Fruit fly (Drosophila melanogaster) whole organism, embryonic: ENCODE results near the gene nolo.
A peak's percentile ranks its signal among the peaks of the same experiment; 100 is the strongest.

Experiments
- Antp ChIP-seq: fragments of 200-800 bp; sonication (Bioruptor generic); optimal IDR thresholded peaks from 3 replicates; lab custom pipeline; 2016; ENCODE audit warnings: missing biosample characterization, missing genetic modification characterization
- BEAF-32 ChIP-seq: fragments of 200-800 bp; sonication (Bioruptor generic); optimal IDR thresholded peaks from 3 replicates; lab custom pipeline; 2017; ENCODE audit warnings: missing biosample characterization, missing genetic modification characterization, mild to moderate bottlenecking, moderate library complexity, missing genetic modification reagents
- CG12155 ChIP-seq: fragments of 200-800 bp; sonication (Bioruptor generic); optimal IDR thresholded peaks from 3 replicates; lab custom pipeline; 2016; ENCODE audit warnings: missing biosample characterization, missing genetic modification characterization
- CG12659 ChIP-seq: fragments of 200-800 bp; sonication (Bioruptor generic); optimal IDR thresholded peaks from 3 replicates; lab custom pipeline; 2017; ENCODE audit warnings: mild to moderate bottlenecking, missing biosample characterization, missing genetic modification reagents, missing genetic modification characterization
- CG14710 ChIP-seq: fragments of 200-800 bp; sonication (Bioruptor generic); optimal IDR thresholded peaks from 3 replicates; lab custom pipeline; 2019; ENCODE audit warnings: missing biosample characterization, mild to moderate bottlenecking, missing genetic modification characterization, moderate library complexity
- CG17361 ChIP-seq: fragments of 200-800 bp; sonication (Bioruptor generic); IDR thresholded peaks from 3 replicates; pipeline ENCODE4 v1.3.6; 2022; ENCODE audit warnings: missing biosample characterization, missing genetic modification characterization
- CG17829 ChIP-seq: fragments of 200-800 bp; optimal IDR thresholded peaks from 2 replicates; lab custom pipeline; 2019; ENCODE audit warnings: missing biosample characterization, mild to moderate bottlenecking, missing genetic modification characterization, moderate library complexity
- CG1792 ChIP-seq: fragments of 200-800 bp; sonication (Bioruptor generic); optimal IDR thresholded peaks from 2 replicates; lab custom pipeline; 2016; ENCODE audit warnings: missing biosample characterization, missing genetic modification characterization
- CG30020 ChIP-seq: fragments of 200-800 bp; optimal IDR thresholded peaks from 2 replicates; lab custom pipeline; 2019; ENCODE audit warnings: missing biosample characterization, mild to moderate bottlenecking, missing genetic modification characterization, moderate library complexity
- CG33213 ChIP-seq: fragments of 200-800 bp; sonication (Bioruptor generic); optimal IDR thresholded peaks from 3 replicates; lab custom pipeline; 2016; ENCODE audit warnings: missing biosample characterization, missing genetic modification characterization
- CG34224 ChIP-seq: fragments of 200-800 bp; sonication (Bioruptor generic); IDR thresholded peaks from 3 replicates; pipeline ENCODE4 v1.3.6; 2022; ENCODE audit warnings: missing biosample characterization, missing genetic modification characterization; ENCODE audit not compliant: partially characterized antibody
- CG42726 ChIP-seq: fragments of 200-800 bp; sonication (Bioruptor generic); IDR thresholded peaks from 2 replicates; pipeline ENCODE4 v1.3.6; 2022; ENCODE audit warnings: missing biosample characterization, missing genetic modification characterization; ENCODE audit not compliant: partially characterized antibody
- CG7745 ChIP-seq: fragments of 200-800 bp; sonication (Bioruptor generic); optimal IDR thresholded peaks from 2 replicates; lab custom pipeline; 2018; ENCODE audit warnings: missing biosample characterization, mild to moderate bottlenecking, missing genetic modification characterization, moderate library complexity
- Dek ChIP-seq: fragments of 200-800 bp; sonication (Bioruptor generic); optimal IDR thresholded peaks from 3 replicates; lab custom pipeline; 2019; ENCODE audit warnings: missing biosample characterization, mild to moderate bottlenecking, missing genetic modification characterization, moderate library complexity
- Doc2 ChIP-seq: fragments of 200-800 bp; sonication (Bioruptor generic); IDR thresholded peaks from 2 replicates; pipeline ENCODE4 v1.3.6; 2022; ENCODE audit warnings: missing biosample characterization, missing genetic modification characterization
- Dref ChIP-seq: fragments of 200-800 bp; sonication (Bioruptor generic); IDR thresholded peaks from 2 replicates; pipeline ENCODE4 v1.3.6; 2022; ENCODE audit warnings: missing biosample characterization, missing genetic modification characterization
- E2f2 ChIP-seq: fragments of 200-800 bp; sonication (Bioruptor generic); IDR thresholded peaks from 2 replicates; pipeline ENCODE4 v1.3.6; 2022; ENCODE audit warnings: missing biosample characterization, missing genetic modification characterization
- Elba2 ChIP-seq: fragments of 200-800 bp; sonication (Bioruptor generic); optimal IDR thresholded peaks from 3 replicates; lab custom pipeline; 2016; ENCODE audit warnings: missing biosample characterization, missing genetic modification characterization
- Ets97D ChIP-seq: fragments of 200-800 bp; sonication (Bioruptor generic); optimal IDR thresholded peaks from 3 replicates; lab custom pipeline; 2016; ENCODE audit warnings: missing biosample characterization, missing genetic modification characterization
- Fer1 ChIP-seq: fragments of 200-800 bp; sonication (Bioruptor generic); optimal IDR thresholded peaks from 2 replicates; lab custom pipeline; 2017; ENCODE audit warnings: missing biosample characterization, mild to moderate bottlenecking, missing genetic modification characterization
- HmgD ChIP-seq: fragments of 200-800 bp; sonication (Bioruptor generic); optimal IDR thresholded peaks from 3 replicates; lab custom pipeline; 2016; ENCODE audit warnings: missing biosample characterization, missing genetic modification characterization
- HmgZ ChIP-seq: fragments of 200-800 bp; sonication (Bioruptor generic); optimal IDR thresholded peaks from 2 replicates; lab custom pipeline; 2018; ENCODE audit warnings: missing biosample characterization, mild to moderate bottlenecking, missing genetic modification characterization
- Lim3 ChIP-seq: fragments of 200-800 bp; sonication (Bioruptor generic); IDR thresholded peaks from 2 replicates; pipeline ENCODE4 v1.3.6; 2022; ENCODE audit warnings: missing biosample characterization, missing genetic modification characterization
- MESR4 ChIP-seq: fragments of 200-800 bp; sonication (Bioruptor generic); optimal IDR thresholded peaks from 2 replicates; lab custom pipeline; 2018; ENCODE audit warnings: missing biosample characterization, mild to moderate bottlenecking, missing genetic modification characterization, moderate library complexity
- Scr ChIP-seq: fragments of 200-800 bp; sonication (Bioruptor generic); IDR thresholded peaks from 2 replicates; pipeline ENCODE4 v1.3.6; 2022; ENCODE audit warnings: missing biosample characterization, missing genetic modification characterization; ENCODE audit not compliant: partially characterized antibody
- Stat92E ChIP-seq, 3 experiments: fragments of >200 bp in 2 of 3; fragments of 200-800 bp in 1 of 3; sonication (Bioruptor generic) in 1 of 3; optimal IDR thresholded peaks; 2 replicates each; lab custom pipeline; 2017 to 2019; ENCODE audit warnings: missing biosample characterization in 3 of 3, missing genetic modification characterization in 3 of 3, mild to moderate bottlenecking in 1 of 3, moderate library complexity in 1 of 3
- Xrp1 ChIP-seq: fragments of 200-800 bp; sonication (Bioruptor generic); IDR thresholded peaks from 2 replicates; pipeline ENCODE4 v1.3.6; 2022; ENCODE audit warnings: missing biosample characterization, missing genetic modification characterization
- amos ChIP-seq: fragments of 200-800 bp; sonication (Bioruptor generic); IDR thresholded peaks from 2 replicates; pipeline ENCODE4 v1.3.6; 2022; ENCODE audit warnings: missing biosample characterization, missing genetic modification characterization; ENCODE audit not compliant: partially characterized antibody
- bab2 ChIP-seq: fragments of 200-800 bp; sonication (Bioruptor generic); optimal IDR thresholded peaks from 2 replicates; lab custom pipeline; 2016; ENCODE audit warnings: missing biosample characterization, missing genetic modification characterization
- bbx ChIP-seq: fragments of 200-800 bp; sonication (Bioruptor generic); IDR thresholded peaks from 2 replicates; pipeline ENCODE4 v1.3.6; 2022; ENCODE audit warnings: missing biosample characterization, missing genetic modification characterization; ENCODE audit not compliant: partially characterized antibody
- chif ChIP-seq, 2 experiments: fragments of 200-800 bp; sonication (Bioruptor generic); optimal IDR thresholded peaks; 3 replicates each; lab custom pipeline; 2016; ENCODE audit warnings: missing biosample characterization in 2 of 2, missing genetic modification characterization in 2 of 2
- ewg ChIP-seq: fragments of 200-800 bp; sonication (Bioruptor generic); optimal IDR thresholded peaks from 3 replicates; lab custom pipeline; 2017; ENCODE audit warnings: mild to moderate bottlenecking, missing biosample characterization, missing genetic modification reagents, missing genetic modification characterization
- exex ChIP-seq: fragments of 200-800 bp; sonication (Bioruptor generic); optimal IDR thresholded peaks from 4 replicates; lab custom pipeline; 2018; ENCODE audit warnings: missing biosample characterization, mild to moderate bottlenecking, missing genetic modification characterization, moderate library complexity
- eyg ChIP-seq: fragments of 200-800 bp; sonication (Bioruptor generic); optimal IDR thresholded peaks from 3 replicates; lab custom pipeline; 2016; ENCODE audit warnings: missing biosample characterization, missing genetic modification characterization
- ftz-f1 ChIP-seq: fragments of 200-800 bp; sonication (Bioruptor generic); optimal IDR thresholded peaks from 2 replicates; lab custom pipeline; 2016; ENCODE audit warnings: missing biosample characterization, missing genetic modification characterization
- gro ChIP-seq: fragments of 200-800 bp; sonication (Bioruptor generic); optimal IDR thresholded peaks from 2 replicates; lab custom pipeline; 2016; ENCODE audit warnings: missing biosample characterization, missing genetic modification characterization
- hkb ChIP-seq, 2 experiments: fragments of 200-800 bp in 1 of 2; fragments of >200 bp in 1 of 2; sonication (Bioruptor generic) in 1 of 2; IDR thresholded peaks in 1 of 2; optimal IDR thresholded peaks in 1 of 2; 2 replicates each; pipeline versions ENCODE4 v1.3.6 to Lab custom; 2017 to 2022; ENCODE audit warnings: missing biosample characterization in 1 of 2, missing genetic modification characterization in 1 of 2
- ind ChIP-seq: fragments of 200-800 bp; sonication (Bioruptor generic); optimal IDR thresholded peaks from 3 replicates; lab custom pipeline; 2016; ENCODE audit warnings: missing biosample characterization, missing genetic modification characterization
- pan ChIP-seq, 4 experiments: fragments of >200 bp in 3 of 4; fragments of 200-800 bp in 1 of 4; sonication (Bioruptor generic) in 1 of 4; optimal IDR thresholded peaks in 3 of 4; IDR thresholded peaks in 1 of 4; 2 replicates each; pipeline versions ENCODE4 v1.3.6 to Lab custom; 2017 to 2022; ENCODE audit warnings: missing biosample characterization in 2 of 4, missing genetic modification characterization in 2 of 4, mixed read lengths in 1 of 4
- pum ChIP-seq: fragments of 200-800 bp; sonication (Bioruptor generic); optimal IDR thresholded peaks from 2 replicates; lab custom pipeline; 2016; ENCODE audit warnings: missing biosample characterization, missing genetic modification characterization
- pzg ChIP-seq: fragments of 200-800 bp; sonication (Bioruptor generic); optimal IDR thresholded peaks from 3 replicates; lab custom pipeline; 2018; ENCODE audit warnings: missing biosample characterization, mild to moderate bottlenecking, missing genetic modification characterization, moderate library complexity
- rib ChIP-seq: fragments of 200-800 bp; sonication (Bioruptor generic); IDR thresholded peaks from 2 replicates; pipeline ENCODE4 v1.3.6; 2022; ENCODE audit warnings: missing biosample characterization, missing genetic modification characterization
- row ChIP-seq: fragments of 200-800 bp; sonication (Bioruptor generic); IDR thresholded peaks from 3 replicates; pipeline ENCODE4 v1.3.6; 2022; ENCODE audit warnings: missing biosample characterization, missing genetic modification characterization
- slp2 ChIP-seq: fragments of 200-800 bp; sonication (Bioruptor generic); optimal IDR thresholded peaks from 2 replicates; lab custom pipeline; 2016; ENCODE audit warnings: missing biosample characterization, missing genetic modification characterization
- sr ChIP-seq: fragments of 200-800 bp; sonication (Bioruptor generic); IDR thresholded peaks from 3 replicates; pipeline ENCODE4 v1.3.6; 2022; ENCODE audit warnings: missing biosample characterization, missing genetic modification characterization
- ssp ChIP-seq: fragments of 200-800 bp; sonication (Bioruptor generic); IDR thresholded peaks from 2 replicates; pipeline ENCODE4 v1.3.6; 2022; ENCODE audit warnings: missing biosample characterization, missing genetic modification characterization
- tx ChIP-seq: fragments of 200-800 bp; sonication (Bioruptor generic); optimal IDR thresholded peaks from 2 replicates; lab custom pipeline; 2016; ENCODE audit warnings: missing biosample characterization, missing genetic modification characterization
- zen2 ChIP-seq: fragments of 200-800 bp; sonication (Bioruptor generic); IDR thresholded peaks from 3 replicates; pipeline ENCODE4 v1.3.6; 2022; ENCODE audit warnings: missing biosample characterization, missing genetic modification characterization; ENCODE audit not compliant: partially characterized antibody

The nolo gene

dm6 chr2L:21658529-21659009, 25.3 kb upstream of the nolo start, which contains the start of gene Cul2:
TSS of gene Cul2 (plus strand) at chr2L:21658735.
- TF ChIP-seq CG42726 = peak; percentile 81; the same call in 1 of the 2 replicates
- TF ChIP-seq CG17361 = peak; percentile 48; the same call in 2 of the 3 replicates
- peak; percentile 72 for TF ChIP-seq CG12659 (GFP tag; lab: Kevin White, UChicago)
- TF ChIP-seq tx (GFP tag; lab: Kevin White, UChicago) = peak; percentile 19
- TF ChIP-seq ftz-f1 (GFP tag; lab: Kevin White, UChicago) = peak; percentile 82
- no peak for TF ChIP-seq sr (GFP tag; lab: Robert Waterston, UW)
- no peak for TF ChIP-seq CG7745 (tag; lab: Kevin White, UChicago)
- peak; percentile 72 for TF ChIP-seq bbx (GFP tag; lab: Robert Waterston, UW)
- peak; percentile 86 for TF ChIP-seq row (GFP tag; lab: Robert Waterston, UW)
- TF ChIP-seq chif (GFP tag; optimal IDR thresholded peaks at IDR 0.05; lab: Kevin White, UChicago) = peak in 1 of 2 experiments; percentile 55
- TF ChIP-seq Xrp1 (GFP tag; lab: Robert Waterston, UW) = peak; percentile 34; the same call in 1 of the 2 replicates
- TF ChIP-seq bab2 (GFP tag; lab: Kevin White, UChicago) = peak; percentile 38
- TF ChIP-seq zen2 = peak; percentile 67; the same call in 2 of the 3 replicates
- peak; percentile 76 for TF ChIP-seq CG34224 (GFP tag; lab: Robert Waterston, UW)
- peak; percentile 84 for TF ChIP-seq Scr (GFP tag; lab: Robert Waterston, UW)
- TF ChIP-seq CG30020 (tag; lab: Kevin White, UChicago) = peak; percentile 97
- TF ChIP-seq E2f2 = peak; percentile 43; the same call in 1 of the 2 replicates
- peak; percentile 77 for TF ChIP-seq CG33213 (GFP tag; lab: Kevin White, UChicago)
- peak; percentile 96 for TF ChIP-seq ssp
- no peak for TF ChIP-seq Lim3 (GFP tag; lab: Robert Waterston, UW)
- TF ChIP-seq CG17829 (tag; lab: Kevin White, UChicago) = peak; percentile 42
- TF ChIP-seq slp2 (GFP tag; lab: Kevin White, UChicago) = no peak
- TF ChIP-seq CG1792 (GFP tag; lab: Kevin White, UChicago) = peak; percentile 21
- no peak for TF ChIP-seq Fer1 (GFP tag; lab: Kevin White, UChicago)
- TF ChIP-seq Elba2 (GFP tag; lab: Kevin White, UChicago) = no peak
- TF ChIP-seq ind (GFP tag; lab: Kevin White, UChicago) = peak; percentile 58
- TF ChIP-seq Stat92E (GFP tag; optimal IDR thresholded peaks at IDR 0.05; lab: Kevin White, UChicago) = no peak
- peak; percentile 35 for TF ChIP-seq Ets97D (GFP tag; lab: Kevin White, UChicago)
- TF ChIP-seq pzg (GFP tag; lab: Kevin White, UChicago) = peak; percentile 57
- TF ChIP-seq Dek (tag; lab: Kevin White, UChicago) = no peak
- no peak for TF ChIP-seq Doc2
- peak; percentile 25 for TF ChIP-seq ewg (GFP tag; lab: Kevin White, UChicago)
- TF ChIP-seq MESR4 = peak; percentile 94
- no peak for TF ChIP-seq CG14710
- TF ChIP-seq rib (GFP tag; lab: Robert Waterston, UW) = peak; percentile 64
- TF ChIP-seq exex (tag; lab: Kevin White, UChicago) = no peak
- TF ChIP-seq BEAF-32 (GFP tag; lab: Kevin White, UChicago) = peak; percentile 88
- peak; percentile 79 for TF ChIP-seq Dref (GFP tag; lab: Robert Waterston, UW)
- TF ChIP-seq HmgD (GFP tag; lab: Kevin White, UChicago) = peak; percentile 42
- no peak for TF ChIP-seq Antp
- no peak for TF ChIP-seq hkb (optimal IDR thresholded peaks at IDR 0.05; lab: Kevin White, UChicago)
- TF ChIP-seq hkb (GFP tag; IDR thresholded peaks at IDR 0.05; lab: Robert Waterston, UW) = peak; percentile 34; the same call in 1 of the 2 replicates
- peak; percentile 30 for TF ChIP-seq eyg (GFP tag; lab: Kevin White, UChicago)
- peak; percentile 39 for TF ChIP-seq CG12155 (GFP tag; lab: Kevin White, UChicago)
- TF ChIP-seq amos (GFP tag; lab: Robert Waterston, UW) = peak; percentile 85
- peak; percentile 9 for TF ChIP-seq gro
- peak; percentile 32 for TF ChIP-seq HmgZ (tag; lab: Kevin White, UChicago)
- TF ChIP-seq pan (optimal IDR thresholded peaks at IDR 0.05; lab: Kevin White, UChicago) = no peak
- TF ChIP-seq pan (GFP tag; optimal IDR thresholded peaks at IDR 0.05 in 1 of 2, IDR thresholded peaks at IDR 0.05 in 1 of 2) = peak in 1 of 2 experiments; percentile 21
- TF ChIP-seq pum (GFP tag; lab: Kevin White, UChicago) = peak; percentile 52
